Worm (Caenorhabditis elegans): ENCODE data around the gene clec-203.

DNA sequence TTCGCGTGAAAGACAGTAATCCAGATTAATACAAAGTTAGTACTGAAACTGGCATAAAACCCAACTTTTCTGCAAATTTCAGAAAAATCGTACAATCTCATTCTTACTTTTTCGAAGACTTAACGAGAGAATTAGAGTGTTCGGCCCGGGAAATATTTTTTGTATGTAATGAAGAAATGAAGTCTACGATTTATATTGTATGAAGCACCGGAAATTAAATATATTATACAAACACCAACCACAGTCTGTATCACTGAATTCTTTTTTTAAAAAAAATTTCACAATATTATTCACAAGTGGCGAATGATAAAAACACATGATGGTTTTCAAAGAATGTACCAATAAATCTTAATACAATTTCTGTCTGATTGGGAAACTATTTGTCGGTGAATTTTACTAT lies 23.6 kb upstream of the clec-203 start, which contains the start of gene str-67:
- TF ChIP-seq fos-1 (tag; optimal IDR thresholded peaks at IDR 0.05) (no peak), zag-1 (tag; optimal IDR thresholded peaks at IDR 0.05) (no peak), nhr-11 (tag; optimal IDR thresholded peaks at IDR 0.05) (no peak), mep-1 (tag; optimal IDR thresholded peaks at IDR 0.05) (no peak), lsy-2 (tag; optimal IDR thresholded peaks at IDR 0.05) (no peak), elt-3 (tag; optimal IDR thresholded peaks at IDR 0.05) (no peak), alr-1 (tag; optimal IDR thresholded peaks at IDR 0.05; ENCODE audit: borderline replicate concordance) (no peak), ama-1 (optimal IDR thresholded peaks at IDR 0.05) (no peak), egl-27 (tag; optimal IDR thresholded peaks at IDR 0.05) (no peak), dpl-1 (GFP tag; optimal IDR thresholded peaks at IDR 0.05) (no peak), nhr-28 (tag; optimal IDR thresholded peaks at IDR 0.05) (no peak), snpc-4 (tag; optimal IDR thresholded peaks at IDR 0.05) (no peak), ces-1 (GFP tag; optimal IDR thresholded peaks at IDR 0.05) (no peak), pag-3 (tag; optimal IDR thresholded peaks at IDR 0.05; ENCODE audit: borderline replicate concordance, insufficient read depth) (no peak)
